Fruit fly (Drosophila melanogaster) Kc167 (cell line): ENCODE results near the gene CG31191.

ENCODE experiments used
- Myc ChIP-seq: fragments of >200 bp; optimal IDR thresholded peaks from 2 replicates; lab custom pipeline; 2017; ENCODE audit warnings: missing external identifiers
- Sin3A ChIP-seq: fragments of >200 bp; optimal IDR thresholded peaks from 2 replicates; lab custom pipeline; 2018; ENCODE audit warnings: missing external identifiers
- h ChIP-seq: fragments of >200 bp; optimal IDR thresholded peaks from 3 replicates; lab custom pipeline; 2018; ENCODE audit warnings: missing external identifiers
- insv ChIP-seq: fragments of >200 bp; optimal IDR thresholded peaks from 3 replicates; lab custom pipeline; 2018; ENCODE audit warnings: missing external identifiers
- psq ChIP-seq: fragments of >200 bp; optimal IDR thresholded peaks from 2 replicates; lab custom pipeline; 2017; ENCODE audit warnings: missing external identifiers
- ttk ChIP-seq: sonication (Bioruptor generic); optimal IDR thresholded peaks from 2 replicates; lab custom pipeline; 2017; ENCODE audit warnings: missing external identifiers

DNA sequence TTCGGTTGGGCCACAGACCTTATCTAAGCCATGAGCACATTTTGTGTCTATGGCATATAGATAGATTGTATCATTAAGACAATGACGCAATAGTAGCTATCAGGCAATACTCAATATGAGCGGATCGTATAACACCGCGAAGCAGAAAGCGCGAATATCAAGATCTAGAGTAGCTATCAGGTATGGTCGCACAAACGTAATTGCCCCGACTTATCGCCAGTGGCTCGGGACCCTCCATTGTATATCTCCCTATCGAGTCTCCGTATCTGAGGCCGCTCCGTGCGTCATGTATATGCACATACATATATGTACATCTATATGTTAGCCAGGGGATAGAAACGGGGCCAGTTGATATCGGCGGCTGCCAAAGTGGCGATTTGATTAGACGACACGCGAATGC, 40.3 kb upstream of the CG31191 start:
- TF ChIP-seq Myc (lab: Kevin White, UChicago) = no peak
- TF ChIP-seq Sin3A = no peak
- no peak for TF ChIP-seq psq
- no peak for TF ChIP-seq insv (lab: Kevin White, UChicago)
- TF ChIP-seq h (lab: Kevin White, UChicago) = no peak
- TF ChIP-seq ttk = no peak
